Fruit fly (Drosophila melanogaster) whole organism, embryonic: ENCODE data around the gene Nxf3.

Experiments used
- ATbp ChIP-seq: fragments of 200-800 bp; sonication (Bioruptor generic); optimal IDR thresholded peaks from 2 replicates; lab custom pipeline; 2017; ENCODE audit warnings: missing biosample characterization, mild to moderate bottlenecking, missing genetic modification characterization, missing genetic modification reagents
- Abd-B ChIP-seq: fragments of 200-800 bp; sonication (Bioruptor generic); optimal IDR thresholded peaks from 2 replicates; lab custom pipeline; 2018; ENCODE audit warnings: missing biosample characterization, mild to moderate bottlenecking, missing genetic modification characterization, moderate library complexity
- CG10366 ChIP-seq: fragments of 200-800 bp; sonication (Bioruptor generic); IDR thresholded peaks from 2 replicates; pipeline ENCODE4 v1.3.6; 2022; ENCODE audit warnings: missing biosample characterization, missing genetic modification characterization
- CG11456 ChIP-seq: fragments of 200-800 bp; sonication (Bioruptor generic); IDR thresholded peaks from 3 replicates; pipeline ENCODE4 v1.3.6; 2022; ENCODE audit warnings: missing biosample characterization, missing genetic modification characterization
- CG12236 ChIP-seq: fragments of 200-800 bp; sonication (Bioruptor generic); optimal IDR thresholded peaks from 2 replicates; lab custom pipeline; 2016; ENCODE audit warnings: missing biosample characterization, missing genetic modification characterization
- CG12769 ChIP-seq: fragments of 200-800 bp; sonication (Bioruptor generic); optimal IDR thresholded peaks from 2 replicates; lab custom pipeline; 2019; ENCODE audit warnings: missing biosample characterization, mild to moderate bottlenecking, missing genetic modification characterization, moderate library complexity
- CG16813 ChIP-seq: fragments of 200-800 bp; sonication (Bioruptor generic); IDR thresholded peaks from 3 replicates; pipeline ENCODE4 v1.3.6; 2022; ENCODE audit warnings: missing biosample characterization, missing genetic modification characterization; ENCODE audit not compliant: partially characterized antibody
- CG17328 ChIP-seq: fragments of 200-800 bp; sonication (Bioruptor generic); IDR thresholded peaks from 2 replicates; pipeline ENCODE4 v1.3.6; 2022; ENCODE audit warnings: missing biosample characterization, missing genetic modification characterization
- CG17361 ChIP-seq: fragments of 200-800 bp; sonication (Bioruptor generic); IDR thresholded peaks from 3 replicates; pipeline ENCODE4 v1.3.6; 2022; ENCODE audit warnings: missing biosample characterization, missing genetic modification characterization
- CG31441 ChIP-seq: fragments of 200-800 bp; sonication (Bioruptor generic); IDR thresholded peaks from 2 replicates; pipeline ENCODE4 v1.3.6; 2022; ENCODE audit warnings: missing biosample characterization, missing genetic modification characterization
- CG3163 ChIP-seq: fragments of 200-800 bp; sonication (Bioruptor generic); optimal IDR thresholded peaks from 3 replicates; lab custom pipeline; 2016; ENCODE audit warnings: missing biosample characterization, missing genetic modification characterization
- CG33213 ChIP-seq: fragments of 200-800 bp; sonication (Bioruptor generic); optimal IDR thresholded peaks from 3 replicates; lab custom pipeline; 2016; ENCODE audit warnings: missing biosample characterization, missing genetic modification characterization
- CG42726 ChIP-seq: fragments of 200-800 bp; sonication (Bioruptor generic); IDR thresholded peaks from 2 replicates; pipeline ENCODE4 v1.3.6; 2022; ENCODE audit warnings: missing biosample characterization, missing genetic modification characterization; ENCODE audit not compliant: partially characterized antibody
- CG4820 ChIP-seq: fragments of 200-800 bp; sonication (Bioruptor generic); optimal IDR thresholded peaks from 3 replicates; lab custom pipeline; 2016; ENCODE audit warnings: missing biosample characterization, missing genetic modification characterization
- CG5953 ChIP-seq: fragments of 200-800 bp; sonication (Bioruptor generic); IDR thresholded peaks from 2 replicates; pipeline ENCODE4 v1.3.6; 2022; ENCODE audit warnings: missing biosample characterization, missing genetic modification characterization
- CG8478 ChIP-seq: fragments of >200 bp; optimal IDR thresholded peaks from 2 replicates; lab custom pipeline; 2018
- CG8765 ChIP-seq: fragments of 200-800 bp; sonication (Bioruptor generic); IDR thresholded peaks from 2 replicates; pipeline ENCODE4 v1.3.6; 2022; ENCODE audit warnings: missing biosample characterization, missing genetic modification characterization
- CG8924 ChIP-seq: fragments of 200-800 bp; optimal IDR thresholded peaks from 3 replicates; lab custom pipeline; 2019; ENCODE audit warnings: missing biosample characterization, mild to moderate bottlenecking, missing genetic modification characterization, moderate library complexity
- Deaf1 ChIP-seq: fragments of 200-800 bp; optimal IDR thresholded peaks from 3 replicates; lab custom pipeline; 2019; ENCODE audit warnings: missing biosample characterization, mild to moderate bottlenecking, missing genetic modification characterization, moderate library complexity
- Fer3 ChIP-seq: fragments of 200-800 bp; sonication (Bioruptor generic); optimal IDR thresholded peaks from 2 replicates; lab custom pipeline; 2018; ENCODE audit warnings: missing biosample characterization, mild to moderate bottlenecking, missing genetic modification characterization, moderate library complexity
- HHEX ChIP-seq: fragments of 200-800 bp; sonication (Bioruptor generic); optimal IDR thresholded peaks from 3 replicates; lab custom pipeline; 2017; ENCODE audit warnings: missing biosample characterization, mild to moderate bottlenecking, missing genetic modification characterization, missing genetic modification reagents
- HLH4C ChIP-seq: fragments of 200-800 bp; sonication (Bioruptor generic); IDR thresholded peaks from 3 replicates; pipeline ENCODE4 v1.3.6; 2022; ENCODE audit warnings: missing biosample characterization, missing genetic modification characterization; ENCODE audit not compliant: partially characterized antibody
- Hr78 ChIP-seq, 2 experiments: fragments of 200-800 bp in 1 of 2; fragments of >200 bp in 1 of 2; sonication (Bioruptor generic) in 1 of 2; optimal IDR thresholded peaks; 2 replicates each; lab custom pipeline; 2017 to 2019; ENCODE audit warnings: missing biosample characterization in 2 of 2, missing genetic modification characterization in 2 of 2, mild to moderate bottlenecking in 1 of 2, moderate library complexity in 1 of 2
- Lim3 ChIP-seq: fragments of 200-800 bp; sonication (Bioruptor generic); IDR thresholded peaks from 2 replicates; pipeline ENCODE4 v1.3.6; 2022; ENCODE audit warnings: missing biosample characterization, missing genetic modification characterization
- NC2β ChIP-seq: fragments of 200-800 bp; sonication (Bioruptor generic); optimal IDR thresholded peaks from 2 replicates; lab custom pipeline; 2016; ENCODE audit warnings: missing biosample characterization, missing genetic modification characterization
- NFAT ChIP-seq: fragments of 200-800 bp; sonication (Bioruptor generic); IDR thresholded peaks from 2 replicates; pipeline ENCODE4 v1.3.6; 2022; ENCODE audit warnings: missing biosample characterization, missing genetic modification characterization
- TFAM ChIP-seq: fragments of 200-800 bp; sonication (Bioruptor generic); optimal IDR thresholded peaks from 2 replicates; lab custom pipeline; 2017; ENCODE audit warnings: missing biosample characterization, missing genetic modification characterization, inconsistent platforms
- amos ChIP-seq: fragments of 200-800 bp; sonication (Bioruptor generic); IDR thresholded peaks from 2 replicates; pipeline ENCODE4 v1.3.6; 2022; ENCODE audit warnings: missing biosample characterization, missing genetic modification characterization; ENCODE audit not compliant: partially characterized antibody
- ap ChIP-seq: fragments of 200-800 bp; sonication (Bioruptor generic); IDR thresholded peaks from 2 replicates; pipeline ENCODE4 v1.3.6; 2022; ENCODE audit warnings: missing biosample characterization, missing genetic modification characterization
- bsh ChIP-seq, 2 experiments: fragments of 200-800 bp; sonication (Bioruptor generic); optimal IDR thresholded peaks; 2 replicates each; lab custom pipeline; 2017 to 2018; ENCODE audit warnings: mild to moderate bottlenecking in 2 of 2, missing biosample characterization in 2 of 2, missing genetic modification characterization in 2 of 2, moderate library complexity in 1 of 2
- caup ChIP-seq: fragments of 200-800 bp; sonication (Bioruptor generic); optimal IDR thresholded peaks from 3 replicates; lab custom pipeline; 2017; ENCODE audit warnings: missing biosample characterization, mild to moderate bottlenecking, missing genetic modification characterization, moderate library complexity; ENCODE audit not compliant: severe bottlenecking
- chm ChIP-seq: fragments of 200-800 bp; sonication (Bioruptor generic); IDR thresholded peaks from 2 replicates; pipeline ENCODE4 v1.3.6; 2022; ENCODE audit warnings: missing biosample characterization, missing genetic modification characterization
- crp ChIP-seq, 2 experiments: fragments of 200-800 bp; sonication (Bioruptor generic); optimal IDR thresholded peaks; 2 replicates in 1 of 2; 3 replicates in 1 of 2; lab custom pipeline; 2017; ENCODE audit warnings: missing biosample characterization in 2 of 2, missing genetic modification characterization in 2 of 2, mild to moderate bottlenecking in 1 of 2, moderate library complexity in 1 of 2
- emc ChIP-seq: fragments of 200-800 bp; sonication (Bioruptor generic); optimal IDR thresholded peaks from 2 replicates; lab custom pipeline; 2016; ENCODE audit warnings: missing biosample characterization, missing genetic modification characterization
- gfzf ChIP-seq: fragments of 200-800 bp; sonication (Bioruptor generic); optimal IDR thresholded peaks from 2 replicates; lab custom pipeline; 2016; ENCODE audit warnings: missing biosample characterization, mild to moderate bottlenecking, missing genetic modification characterization, moderate library complexity
- gro ChIP-seq: fragments of 200-800 bp; sonication (Bioruptor generic); optimal IDR thresholded peaks from 2 replicates; lab custom pipeline; 2016; ENCODE audit warnings: missing biosample characterization, missing genetic modification characterization
- gsb-n ChIP-seq: fragments of 200-800 bp; sonication (Bioruptor generic); optimal IDR thresholded peaks from 3 replicates; lab custom pipeline; 2018; ENCODE audit warnings: missing biosample characterization, mild to moderate bottlenecking, missing genetic modification characterization
- knrl ChIP-seq: fragments of 200-800 bp; sonication (Bioruptor generic); IDR thresholded peaks from 3 replicates; pipeline ENCODE4 v1.3.6; 2022; ENCODE audit warnings: missing biosample characterization, missing genetic modification characterization; ENCODE audit not compliant: partially characterized antibody
- luna ChIP-seq: fragments of 200-800 bp; sonication (Bioruptor generic); optimal IDR thresholded peaks from 2 replicates; lab custom pipeline; 2016; ENCODE audit warnings: missing biosample characterization, missing genetic modification characterization
- pho ChIP-seq: fragments of 200-800 bp; sonication (Bioruptor generic); optimal IDR thresholded peaks from 2 replicates; lab custom pipeline; 2016; ENCODE audit warnings: missing biosample characterization, missing genetic modification characterization
- pzg ChIP-seq: fragments of 200-800 bp; sonication (Bioruptor generic); optimal IDR thresholded peaks from 3 replicates; lab custom pipeline; 2018; ENCODE audit warnings: missing biosample characterization, mild to moderate bottlenecking, missing genetic modification characterization, moderate library complexity
- row ChIP-seq: fragments of 200-800 bp; sonication (Bioruptor generic); IDR thresholded peaks from 3 replicates; pipeline ENCODE4 v1.3.6; 2022; ENCODE audit warnings: missing biosample characterization, missing genetic modification characterization
- sqz ChIP-seq: fragments of 200-800 bp; sonication (Bioruptor generic); optimal IDR thresholded peaks from 3 replicates; lab custom pipeline; 2018; ENCODE audit warnings: missing biosample characterization, mild to moderate bottlenecking, missing genetic modification characterization
- tin ChIP-seq: fragments of 200-800 bp; sonication (Bioruptor generic); optimal IDR thresholded peaks from 3 replicates; lab custom pipeline; 2016; ENCODE audit warnings: missing biosample characterization, missing genetic modification characterization
- trh ChIP-seq: fragments of 200-800 bp; sonication (Bioruptor generic); optimal IDR thresholded peaks from 2 replicates; lab custom pipeline; 2016; ENCODE audit warnings: missing biosample characterization, missing genetic modification characterization

The Nxf3 gene

dm6 chr3L:14001658-14002523 lies 36.9 kb downstream of the Nxf3 start, which contains the start of the genes Nprl3 and upSET (continued):
- TF ChIP-seq knrl (GFP tag; lab: Robert Waterston, UW), result peak; percentile 90; the same call in 2 of the 3 replicates
- TF ChIP-seq CG11456 (GFP tag; lab: Robert Waterston, UW), result no peak
- TF ChIP-seq gsb-n (tag; lab: Kevin White, UChicago), result no peak
- peak; percentile 38 for TF ChIP-seq sqz (GFP tag; lab: Kevin White, UChicago)
- TF ChIP-seq NFAT (GFP tag; lab: Robert Waterston, UW), result no peak
- TF ChIP-seq pho, result peak; percentile 16

- TF ChIP-seq ap (GFP tag; lab: Robert Waterston, UW) (no peak), TFAM (GFP tag; lab: Kevin White, UChicago) (no peak), CG4820 (no peak), CG8478 (lab: Kevin White, UChicago) (no peak), chm (GFP tag; lab: Robert Waterston, UW) (no peak), crp (GFP tag; optimal IDR thresholded peaks at IDR 0.05; lab: Kevin White, UChicago) (no peak), Abd-B (GFP tag; lab: Kevin White, UChicago) (peak; percentile 76), row (GFP tag; lab: Robert Waterston, UW) (peak; percentile 16; the same call in 1 of the 3 replicates), CG3163 (GFP tag; lab: Kevin White, UChicago) (no peak), bsh (GFP tag; optimal IDR thresholded peaks at IDR 0.05; lab: Kevin White, UChicago) (no peak), pzg (peak; percentile 81), CG33213 (GFP tag; lab: Kevin White, UChicago) (no peak), CG31441 (GFP tag; lab: Robert Waterston, UW) (0 out of 2 replicates have a peak, but pooled peaks have one; percentile 20), caup (no peak), CG12236 (GFP tag; lab: Kevin White, UChicago) (no peak), CG5953 (GFP tag; lab: Robert Waterston, UW) (no peak), CG12769 (peak; percentile 59), amos (GFP tag; lab: Robert Waterston, UW) (peak; percentile 28; the same call in 1 of the 2 replicates), Fer3 (tag; lab: Kevin White, UChicago) (no peak), CG17328 (GFP tag; lab: Robert Waterston, UW) (no peak), gro (no peak), CG8924 (peak; percentile 83), trh (GFP tag; lab: Kevin White, UChicago) (no peak), Lim3 (no peak), gfzf (peak; percentile 72), Deaf1 (tag; lab: Kevin White, UChicago) (no peak), CG10366 (GFP tag; lab: Robert Waterston, UW) (no peak), ATbp (GFP tag; lab: Kevin White, UChicago) (no peak), luna (GFP tag; lab: Kevin White, UChicago) (no peak), CG42726 (GFP tag; lab: Robert Waterston, UW) (0 out of 2 replicates have a peak, but pooled peaks have one; percentile 46), Hr78 (GFP tag; optimal IDR thresholded peaks at IDR 0.05; lab: Kevin White, UChicago) (no peak), CG8765 (no peak), pho (no peak), CG16813 (GFP tag; lab: Robert Waterston, UW) (no peak), tin (GFP tag; lab: Kevin White, UChicago) (no peak), HHEX (GFP tag; lab: Kevin White, UChicago) (no peak), knrl (GFP tag; lab: Robert Waterston, UW) (no peak), emc (GFP tag; lab: Kevin White, UChicago) (no peak), NC2β (peak; percentile 6), CG17361 (GFP tag; lab: Robert Waterston, UW) (peak; percentile 8; the same call in 1 of the 3 replicates), HLH4C (GFP tag; lab: Robert Waterston, UW) (no peak)
These were observed 37.6 kb downstream of the Nxf3 start for dm6 chr3L:14002524-14003135.
